Fruit fly (Drosophila melanogaster) S2 (cell line): ENCODE data around the gene CG43120.

Source experiments
- CG8478 ChIP-seq: fragments of >200 bp; optimal IDR thresholded peaks from 2 replicates; lab custom pipeline; 2018
- CTCF ChIP-seq, 2 experiments: fragments of >200 bp; optimal IDR thresholded peaks; 2 replicates each; lab custom pipeline; 2018

- no peak for TF ChIP-seq CG8478 (lab: Kevin White, UChicago)
- TF ChIP-seq CTCF (optimal IDR thresholded peaks at IDR 0.05; lab: Kevin White, UChicago), result peak; percentile 69 to 75
Observed at dm6 chr3L:14356507-14357291, 25.0 kb upstream of the CG43120 start.
